Worm (Caenorhabditis elegans): Measurements from ENCODE around the gene R05D8.7.

DNA sequence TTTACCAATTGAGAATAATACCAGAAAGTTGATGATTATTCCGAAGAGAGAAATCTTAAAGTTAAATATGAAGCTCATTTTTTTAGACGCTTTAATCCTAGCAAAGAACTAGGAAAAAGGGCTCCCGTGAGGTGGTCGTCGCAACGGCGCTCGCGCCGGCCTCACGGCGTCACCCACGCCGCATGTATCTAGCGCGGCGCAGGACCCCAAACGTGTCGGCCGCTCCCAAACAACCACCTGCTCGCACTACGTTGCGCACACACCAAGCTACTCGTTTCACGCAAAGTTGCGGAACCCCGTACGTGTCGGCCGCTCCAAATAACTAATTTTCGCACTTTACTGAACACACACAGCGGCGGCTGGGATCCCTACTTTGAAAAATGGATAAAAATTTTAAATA is 16.6 kb downstream of the R05D8.7 start:
- TF ChIP-seq dao-5 (tag; optimal IDR thresholded peaks at IDR 0.05) (no peak), him-1 (tag; optimal IDR thresholded peaks at IDR 0.05) (no peak)

Data from whole organism, L4/young adult.